Worm (Caenorhabditis elegans) whole organism, L4 larva: ENCODE results near the gene F09C8.1.
A peak's percentile ranks its signal among the peaks of the same experiment; 100 is the strongest.

Experiments used
- D1046.2 ChIP-seq: fragments of 200-800 bp; sonication (Bioruptor generic); IDR thresholded peaks from 2 replicates; pipeline ENCODE4 v1.3.6; 2022; ENCODE audit warnings: missing genetic modification characterization, missing compliant biosample characterization
- F26F4.8 ChIP-seq: fragments of 200-800 bp; sonication (Bioruptor generic); conservative IDR thresholded peaks from 2 replicates; pipeline ENCODE4 v1.3.6; 2022; ENCODE audit warnings: missing genetic modification characterization, missing compliant biosample characterization
- F49E8.2 ChIP-seq: sonication (generic microtip); optimal IDR thresholded peaks from 2 replicates; lab custom pipeline; 2016; ENCODE audit warnings: missing compliant biosample characterization, mild to moderate bottlenecking, missing genetic modification characterization, borderline replicate concordance
- Y48G9A.11 ChIP-seq: fragments of 200-800 bp; sonication (Bioruptor generic); IDR thresholded peaks from 2 replicates; pipeline ENCODE4 v1.3.6; 2022; ENCODE audit warnings: missing genetic modification reagents, missing genetic modification characterization, missing compliant biosample characterization
- Y75B8A.6 ChIP-seq: fragments of 200-800 bp; sonication (Bioruptor generic); IDR thresholded peaks from 2 replicates; pipeline ENCODE4 v1.3.6; 2022; ENCODE audit warnings: missing genetic modification reagents, missing genetic modification characterization, missing compliant biosample characterization
- ceh-20 ChIP-seq: fragments of 200-800 bp; sonication (Bioruptor generic); IDR thresholded peaks from 2 replicates; pipeline ENCODE4 v1.3.6; 2022; ENCODE audit warnings: missing genetic modification reagents, missing genetic modification characterization, missing compliant biosample characterization
- ceh-44 ChIP-seq: fragments of 200-800 bp; sonication (Bioruptor generic); IDR thresholded peaks from 2 replicates; pipeline ENCODE4 v1.3.6; 2022; ENCODE audit warnings: missing genetic modification reagents, missing genetic modification characterization, missing compliant biosample characterization
- daf-16 ChIP-seq, 3 experiments: sonication (generic microtip); optimal IDR thresholded peaks; 2 replicates each; lab custom pipeline; 2016 to 2017; ENCODE audit warnings: missing genetic modification characterization in 3 of 3, missing genetic modification reagents in 3 of 3, mild to moderate bottlenecking in 2 of 3, missing compliant biosample characterization in 2 of 3, missing biosample characterization in 1 of 3, moderate library complexity in 1 of 3
- daf-8 ChIP-seq: fragments of 200-800 bp; sonication (Bioruptor generic); IDR thresholded peaks from 2 replicates; pipeline ENCODE4 v1.3.6; 2022; ENCODE audit warnings: missing genetic modification characterization, missing compliant biosample characterization
- dmd-6 ChIP-seq: fragments of 200-800 bp; sonication (Bioruptor generic); IDR thresholded peaks from 2 replicates; pipeline ENCODE4 v1.3.6; 2022; ENCODE audit warnings: missing genetic modification reagents, missing genetic modification characterization, missing compliant biosample characterization
- dmd-9 ChIP-seq: fragments of 200-800 bp; sonication (Bioruptor generic); IDR thresholded peaks from 2 replicates; pipeline ENCODE4 v1.3.6; 2022; ENCODE audit warnings: missing genetic modification reagents, missing genetic modification characterization, missing compliant biosample characterization
- duxl-1 ChIP-seq: sonication (generic microtip); optimal IDR thresholded peaks from 2 replicates; lab custom pipeline; 2016; ENCODE audit warnings: mild to moderate bottlenecking, missing genetic modification characterization, moderate library complexity, missing compliant biosample characterization; ENCODE audit not compliant: poor library complexity
- egl-27 ChIP-seq: sonication (generic microtip); optimal IDR thresholded peaks from 3 replicates; lab custom pipeline; 2017; ENCODE audit warnings: missing biosample characterization, missing genetic modification reagents, missing genetic modification characterization
- hif-1 ChIP-seq, 2 experiments: sonication (generic microtip); optimal IDR thresholded peaks; 2 replicates each; lab custom pipeline; 2016 to 2017; ENCODE audit warnings: missing compliant biosample characterization in 2 of 2, missing genetic modification characterization in 2 of 2, missing genetic modification reagents in 2 of 2, missing genotype in 2 of 2, mild to moderate bottlenecking in 1 of 2
- hlh-11 ChIP-seq: fragments of 200-800 bp; sonication (Bioruptor generic); optimal IDR thresholded peaks from 2 replicates; lab custom pipeline; 2018; ENCODE audit warnings: mild to moderate bottlenecking, missing genetic modification characterization, missing compliant biosample characterization
- hlh-30 ChIP-seq: sonication (generic microtip); optimal IDR thresholded peaks from 2 replicates; lab custom pipeline; 2017; ENCODE audit warnings: antibody characterized with exemption, mild to moderate bottlenecking, missing genetic modification characterization, missing compliant biosample characterization; ENCODE audit not compliant: insufficient read depth
- hmg-1.1 ChIP-seq: fragments of 200-800 bp; sonication (Bioruptor generic); IDR thresholded peaks from 2 replicates; pipeline ENCODE4 v1.3.6; 2022; ENCODE audit warnings: missing genetic modification reagents, missing genetic modification characterization, missing compliant biosample characterization
- jun-1 ChIP-seq: fragments of 150-350 bp; optimal IDR thresholded peaks from 2 replicates; lab custom pipeline; 2014; ENCODE audit warnings: missing biosample characterization, missing genetic modification reagents, missing genetic modification characterization
- lim-7 ChIP-seq: fragments of 200-800 bp; sonication (Bioruptor generic); IDR thresholded peaks from 2 replicates; pipeline ENCODE4 v1.3.6; 2022; ENCODE audit warnings: missing genetic modification characterization, missing compliant biosample characterization
- lin-39 ChIP-seq: fragments of 150-350 bp; optimal IDR thresholded peaks from 2 replicates; lab custom pipeline; 2014; ENCODE audit warnings: missing biosample characterization, missing genetic modification reagents, missing genetic modification characterization
- lsy-2 ChIP-seq, 2 experiments: fragments of 150-350 bp in 1 of 2; sonication (generic microtip) in 1 of 2; optimal IDR thresholded peaks; 2 replicates each; lab custom pipeline; 2014 to 2017; ENCODE audit warnings: missing biosample characterization in 2 of 2, missing genetic modification characterization in 2 of 2
- mdl-1 ChIP-seq, 2 experiments: fragments of 150-350 bp in 1 of 2; sonication (generic microtip) in 1 of 2; optimal IDR thresholded peaks; 2 replicates each; lab custom pipeline; 2014 to 2017; ENCODE audit warnings: missing biosample characterization in 2 of 2, missing genetic modification characterization in 2 of 2
- mep-1 ChIP-seq: fragments of 150-350 bp; sonication (generic microtip); optimal IDR thresholded peaks from 3 replicates; lab custom pipeline; 2014; ENCODE audit warnings: missing biosample characterization, missing genetic modification characterization
- mes-2 ChIP-seq: sonication (generic microtip); optimal IDR thresholded peaks from 2 replicates; lab custom pipeline; 2016; ENCODE audit warnings: missing genotype, mild to moderate bottlenecking, missing genetic modification characterization, missing compliant biosample characterization; ENCODE audit not compliant: poor library complexity, severe bottlenecking
- mxl-3 ChIP-seq: fragments of 200-800 bp; sonication (Bioruptor generic); optimal IDR thresholded peaks from 2 replicates; lab custom pipeline; 2018; ENCODE audit warnings: mild to moderate bottlenecking, missing genetic modification characterization, missing compliant biosample characterization
- nhr-111 ChIP-seq: fragments of 200-800 bp; sonication (Bioruptor generic); optimal IDR thresholded peaks from 2 replicates; lab custom pipeline; 2018; ENCODE audit warnings: mild to moderate bottlenecking, missing genetic modification characterization, missing compliant biosample characterization
- nhr-25 ChIP-seq: sonication (generic microtip); optimal IDR thresholded peaks from 2 replicates; lab custom pipeline; 2017; ENCODE audit warnings: missing genetic modification characterization, mild to moderate bottlenecking, missing compliant biosample characterization, antibody characterized with exemption, moderate library complexity, borderline replicate concordance; ENCODE audit not compliant: insufficient read depth
- nhr-28 ChIP-seq: fragments of 150-350 bp; optimal IDR thresholded peaks from 2 replicates; lab custom pipeline; 2014; ENCODE audit warnings: missing biosample characterization, missing genetic modification characterization
- nhr-41 ChIP-seq: fragments of 200-800 bp; sonication (Bioruptor generic); IDR thresholded peaks from 2 replicates; pipeline ENCODE4 v1.3.6; 2022; ENCODE audit warnings: missing genetic modification reagents, missing genetic modification characterization, missing compliant biosample characterization
- nhr-48 ChIP-seq: sonication (generic microtip); optimal IDR thresholded peaks from 2 replicates; lab custom pipeline; 2016; ENCODE audit warnings: mild to moderate bottlenecking, missing genetic modification characterization, missing compliant biosample characterization
- rbr-2 ChIP-seq: sonication (generic microtip); optimal IDR thresholded peaks from 2 replicates; lab custom pipeline; 2016; ENCODE audit warnings: missing genotype, missing genetic modification characterization, missing compliant biosample characterization
- set-16 ChIP-seq: fragments of 200-800 bp; sonication (Bioruptor generic); IDR thresholded peaks from 2 replicates; pipeline ENCODE4 v1.3.6; 2022; ENCODE audit warnings: missing genetic modification reagents, missing genetic modification characterization, missing compliant biosample characterization
- skn-1 ChIP-seq: fragments of 150-350 bp; optimal IDR thresholded peaks from 2 replicates; lab custom pipeline; 2014; ENCODE audit warnings: missing biosample characterization, missing genetic modification characterization
- snpc-1.2 ChIP-seq: fragments of 200-800 bp; sonication (Bioruptor generic); IDR thresholded peaks from 2 replicates; pipeline ENCODE4 v1.3.6; 2022; ENCODE audit warnings: missing genetic modification reagents, missing genetic modification characterization, missing compliant biosample characterization
- spr-1 ChIP-seq: sonication (generic microtip); optimal IDR thresholded peaks from 2 replicates; lab custom pipeline; 2016; ENCODE audit warnings: mild to moderate bottlenecking, missing genetic modification characterization, missing compliant biosample characterization
- unc-39 ChIP-seq: sonication (generic microtip); optimal IDR thresholded peaks from 2 replicates; lab custom pipeline; 2017; ENCODE audit warnings: missing biosample characterization, missing genetic modification characterization
- unc-62 ChIP-seq, 3 experiments: fragments of 150-350 bp in 1 of 3; sonication (generic microtip); optimal IDR thresholded peaks in 2 of 3; peaks in 1 of 3; 1 replicate in 1 of 3; 2 replicates in 2 of 3; lab custom pipeline; 2014 to 2017; ENCODE audit warnings: missing biosample characterization in 3 of 3, missing genetic modification characterization in 3 of 3, missing genetic modification reagents in 3 of 3, missing genotype in 1 of 3
- vab-7 ChIP-seq: fragments of 200-800 bp; sonication (Bioruptor generic); IDR thresholded peaks from 2 replicates; pipeline ENCODE4 v1.3.6; 2022; ENCODE audit warnings: missing genetic modification reagents, missing genetic modification characterization, missing compliant biosample characterization
- zag-1 ChIP-seq: fragments of 150-350 bp; optimal IDR thresholded peaks from 2 replicates; lab custom pipeline; 2014; ENCODE audit warnings: missing biosample characterization, missing genetic modification characterization
- zfp-2 ChIP-seq: sonication (generic microtip); optimal IDR thresholded peaks from 2 replicates; lab custom pipeline; 2016; ENCODE audit warnings: mild to moderate bottlenecking, missing genetic modification characterization, missing compliant biosample characterization
- zip-11 ChIP-seq: fragments of 200-800 bp; sonication (Bioruptor generic); IDR thresholded peaks from 2 replicates; pipeline ENCODE4 v1.3.6; 2022; ENCODE audit warnings: missing genetic modification characterization, missing compliant biosample characterization
- ztf-11 ChIP-seq: fragments of 150-350 bp; optimal IDR thresholded peaks from 2 replicates; lab custom pipeline; 2014; ENCODE audit warnings: missing biosample characterization, missing genetic modification characterization

Gene F09C8.1

DNA sequence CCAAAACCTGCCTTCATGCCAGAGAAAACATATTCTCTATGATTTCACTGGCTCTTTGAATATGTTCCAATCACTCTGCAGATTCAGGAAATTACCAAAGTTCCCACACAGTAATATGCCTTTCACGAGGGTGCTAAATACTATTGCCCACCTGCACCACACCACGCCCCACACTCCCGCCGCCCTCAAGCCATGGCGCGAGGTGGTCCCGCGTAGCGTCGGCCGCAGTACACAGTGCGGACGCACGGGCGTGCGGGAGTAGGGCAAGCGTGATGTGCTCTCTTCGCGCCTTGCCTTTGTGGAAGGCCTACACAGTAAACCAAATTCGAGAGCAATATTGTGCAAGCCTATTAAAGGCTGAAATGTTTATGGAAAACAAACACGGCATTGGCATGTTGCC lies 5.8 kb downstream of the F09C8.1 start (continued):
- TF ChIP-seq unc-39, result no peak
- 0 out of 2 replicates have a peak, but pooled peaks have one; percentile 33 for TF ChIP-seq snpc-1.2 (GFP tag; lab: Robert Waterston, UW)
- no peak for TF ChIP-seq zag-1 (tag; lab: Kevin White, UChicago)
- TF ChIP-seq nhr-25 (tag; lab: Kevin White, UChicago), result no peak
- TF ChIP-seq nhr-48 (tag; lab: Kevin White, UChicago), result no peak
- no peak for TF ChIP-seq ceh-44
- TF ChIP-seq nhr-111 (GFP tag; lab: Kevin White, UChicago), result no peak
- no peak for TF ChIP-seq vab-7 (GFP tag; lab: Robert Waterston, UW)
- TF ChIP-seq jun-1 (tag; lab: Kevin White, UChicago), result no peak

DNA sequence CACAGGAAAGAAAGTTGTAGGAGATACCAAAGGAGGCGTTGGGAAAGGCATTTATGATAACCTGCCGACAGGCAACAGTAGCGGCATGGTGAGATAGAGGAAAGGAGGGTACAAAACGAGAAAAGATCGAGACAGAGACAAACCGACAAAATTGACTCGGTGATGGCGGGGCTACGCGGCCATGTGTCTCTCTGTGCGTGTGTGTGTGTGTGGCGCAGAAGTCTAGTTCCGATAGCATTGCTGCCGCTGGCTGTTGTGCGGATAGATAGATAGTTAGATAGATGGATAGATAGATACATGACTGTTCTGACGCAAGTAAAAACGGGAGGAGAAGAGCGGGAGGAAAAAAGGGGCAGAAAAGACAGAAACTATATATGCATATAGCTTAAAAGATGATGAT lies 6.4 kb downstream of the F09C8.1 start:
- TF ChIP-seq nhr-41 (GFP tag; lab: Robert Waterston, UW), result no peak
- no peak for TF ChIP-seq lim-7 (GFP tag; lab: Robert Waterston, UW)
- TF ChIP-seq mes-2 (tag; lab: Kevin White, UChicago), result peak; percentile 5
- peak; percentile 37; the same call in 1 of the 2 replicates for TF ChIP-seq dmd-6
- TF ChIP-seq F26F4.8 (GFP tag; lab: Robert Waterston, UW), result no peak
- 0 out of 2 replicates have a peak, but pooled peaks have one; percentile 34 for TF ChIP-seq hmg-1.1 (GFP tag; lab: Robert Waterston, UW)
- no peak for TF ChIP-seq ztf-11 (tag; lab: Kevin White, UChicago)
- TF ChIP-seq nhr-111 (GFP tag; lab: Kevin White, UChicago), result no peak
- TF ChIP-seq egl-27 (tag; lab: Kevin White, UChicago), result no peak
- peak; percentile 32 for TF ChIP-seq duxl-1 (tag; lab: Kevin White, UChicago)
- TF ChIP-seq daf-16 (GFP tag; optimal IDR thresholded peaks at IDR 0.05; lab: Kevin White, UChicago), result no peak
- TF ChIP-seq daf-16 (tag; optimal IDR thresholded peaks at IDR 0.05; lab: Kevin White, UChicago), result no peak
- peak; percentile 41 for TF ChIP-seq nhr-48 (tag; lab: Kevin White, UChicago)
- no peak for TF ChIP-seq hif-1 (tag; optimal IDR thresholded peaks at IDR 0.05; lab: Kevin White, UChicago)
- TF ChIP-seq mep-1, result peak; percentile 55
- peak; percentile 1 for TF ChIP-seq rbr-2 (tag; lab: Kevin White, UChicago)
- peak; percentile 62 for TF ChIP-seq hlh-11 (tag; lab: Kevin White, UChicago)
- TF ChIP-seq zfp-2 (tag; lab: Kevin White, UChicago), result no peak
- TF ChIP-seq hlh-30 (tag; lab: Kevin White, UChicago), result peak; percentile 22
- peak; percentile 99 for TF ChIP-seq mxl-3
- peak; percentile 90 for TF ChIP-seq nhr-28 (tag; lab: Kevin White, UChicago)
- peak in 1 of 2 experiments; percentile 60 for TF ChIP-seq mdl-1 (tag; optimal IDR thresholded peaks at IDR 0.05; lab: Kevin White, UChicago)
- peak; percentile 5 for TF ChIP-seq spr-1 (tag; lab: Kevin White, UChicago)
- no peak for TF ChIP-seq vab-7 (GFP tag; lab: Robert Waterston, UW)

DNA sequence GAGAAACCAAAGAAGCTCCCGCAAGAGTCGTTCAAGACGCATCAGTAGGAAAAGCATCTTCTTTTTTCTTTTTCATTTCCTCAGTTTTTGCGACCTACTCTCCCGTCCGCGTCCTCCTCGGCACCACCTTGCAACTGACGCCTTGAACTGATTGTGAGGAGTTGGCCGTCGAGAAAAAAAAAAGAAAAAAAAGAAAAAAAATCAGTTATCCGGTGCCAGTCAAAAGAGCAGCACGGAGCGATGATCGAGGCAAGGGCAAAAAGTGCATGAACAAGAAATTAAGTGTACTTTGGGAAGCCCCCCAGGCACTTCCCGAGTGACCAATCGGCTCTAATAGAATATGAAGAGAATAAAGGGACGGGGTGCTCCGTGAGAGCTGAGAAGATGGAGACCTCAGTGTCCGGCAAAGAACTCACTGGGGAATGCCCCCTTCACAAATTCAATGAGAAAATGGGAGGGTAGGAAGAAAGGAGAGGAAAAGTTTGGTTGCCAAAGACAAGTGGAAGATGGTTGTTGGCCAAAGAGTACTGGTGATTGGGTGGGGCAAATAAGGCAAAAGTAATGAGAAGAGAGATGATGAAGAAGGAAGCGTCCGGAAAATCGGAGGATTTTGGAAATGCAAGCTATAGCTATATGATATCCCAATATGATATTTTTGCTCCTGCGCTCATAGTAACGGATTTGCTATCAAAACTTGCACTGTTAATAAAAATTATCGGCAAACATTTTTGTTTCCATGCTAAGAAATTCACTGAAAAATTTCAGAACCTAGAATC lies 7.9 kb downstream of the F09C8.1 start:
- no peak for TF ChIP-seq spr-1 (tag; lab: Kevin White, UChicago)
- no peak for TF ChIP-seq D1046.2
- TF ChIP-seq lin-39 (tag; lab: Kevin White, UChicago), result no peak
- TF ChIP-seq hmg-1.1 (GFP tag; lab: Robert Waterston, UW), result 0 out of 2 replicates have a peak, but pooled peaks have one; percentile 32
- peak; percentile 7 for TF ChIP-seq hlh-30 (tag; lab: Kevin White, UChicago)
- peak in 1 of 2 experiments; percentile 94 for TF ChIP-seq unc-62 (GFP tag; optimal IDR thresholded peaks at IDR 0.05 in 1 of 2; lab: Kevin White, UChicago)
- TF ChIP-seq unc-62 (tag; optimal IDR thresholded peaks at IDR 0.05; lab: Kevin White, UChicago), result no peak
- TF ChIP-seq F49E8.2, result no peak
- TF ChIP-seq ceh-20 (GFP tag; lab: Robert Waterston, UW), result no peak; the same call in 1 of the 2 replicates
- no peak for TF ChIP-seq Y75B8A.6 (GFP tag; lab: Robert Waterston, UW)
- TF ChIP-seq Y48G9A.11 (GFP tag; lab: Robert Waterston, UW), result no peak
- TF ChIP-seq hif-1 (tag; optimal IDR thresholded peaks at IDR 0.05; lab: Kevin White, UChicago), result peak in 1 of 2 experiments; percentile 50
- TF ChIP-seq zip-11 (GFP tag; lab: Robert Waterston, UW), result no peak
- TF ChIP-seq set-16 (GFP tag; lab: Robert Waterston, UW), result peak; percentile 27
- 0 out of 2 replicates have a peak, but pooled peaks have one; percentile 5 for TF ChIP-seq lim-7 (GFP tag; lab: Robert Waterston, UW)
- no peak for TF ChIP-seq daf-8
- peak in 1 of 2 experiments; percentile 1 for TF ChIP-seq lsy-2 (tag; optimal IDR thresholded peaks at IDR 0.05; lab: Kevin White, UChicago)
- TF ChIP-seq dmd-9 (GFP tag; lab: Robert Waterston, UW), result no peak
- TF ChIP-seq daf-16 (GFP tag; optimal IDR thresholded peaks at IDR 0.05; lab: Kevin White, UChicago), result peak in 1 of 2 experiments; percentile 80
- no peak for TF ChIP-seq daf-16 (tag; optimal IDR thresholded peaks at IDR 0.05; lab: Kevin White, UChicago)
- TF ChIP-seq hlh-11 (tag; lab: Kevin White, UChicago), result peak; percentile 38
- no peak for TF ChIP-seq skn-1 (tag; lab: Kevin White, UChicago)
